Worm (Caenorhabditis elegans) whole organism, L2 larva: ENCODE results near the gene ubc-23.
A peak's percentile ranks its signal among the peaks of the same experiment; 100 is the strongest.

Experiments
- C34F6.9 ChIP-seq: fragments of 150-350 bp; optimal IDR thresholded peaks from 2 replicates; lab custom pipeline; 2014; ENCODE audit warnings: missing biosample characterization, missing genetic modification characterization
- F13H6.1 ChIP-seq: sonication (generic microtip); optimal IDR thresholded peaks from 2 replicates; lab custom pipeline; 2016; ENCODE audit warnings: missing genetic modification characterization, missing compliant biosample characterization
- R02D3.7 ChIP-seq: fragments of 150-350 bp; optimal IDR thresholded peaks from 2 replicates; lab custom pipeline; 2014; ENCODE audit warnings: missing biosample characterization, missing genetic modification characterization
- Y55F3AM.14 ChIP-seq: fragments of 200-800 bp; sonication (Bioruptor generic); optimal IDR thresholded peaks from 2 replicates; lab custom pipeline; 2018; ENCODE audit warnings: mild to moderate bottlenecking, missing genetic modification characterization, missing compliant biosample characterization
- ZK546.5 ChIP-seq: sonication (generic microtip); optimal IDR thresholded peaks from 2 replicates; lab custom pipeline; 2017; ENCODE audit warnings: missing biosample characterization, missing genetic modification characterization
- alr-1 ChIP-seq: fragments of 150-350 bp; optimal IDR thresholded peaks from 2 replicates; lab custom pipeline; 2014; ENCODE audit warnings: missing biosample characterization, missing genetic modification characterization
- ama-1 ChIP-seq: fragments of 150-350 bp; optimal IDR thresholded peaks from 2 replicates; lab custom pipeline; 2018; ENCODE audit warnings: inconsistent platforms
- ceh-82 ChIP-seq: fragments of 150-350 bp; optimal IDR thresholded peaks from 2 replicates; lab custom pipeline; 2014; ENCODE audit warnings: missing biosample characterization, missing genetic modification characterization
- crh-2 ChIP-seq: sonication (generic microtip); optimal IDR thresholded peaks from 2 replicates; lab custom pipeline; 2017; ENCODE audit warnings: missing biosample characterization, missing genetic modification characterization
- dmd-4 ChIP-seq: sonication (generic microtip); optimal IDR thresholded peaks from 2 replicates; lab custom pipeline; 2017; ENCODE audit warnings: missing biosample characterization, missing genetic modification characterization
- elt-1 ChIP-seq: fragments of 150-350 bp; optimal IDR thresholded peaks from 2 replicates; lab custom pipeline; 2014; ENCODE audit warnings: missing biosample characterization, missing genetic modification characterization
- elt-3 ChIP-seq: sonication (generic microtip); optimal IDR thresholded peaks from 2 replicates; lab custom pipeline; 2017; ENCODE audit warnings: missing biosample characterization, missing genetic modification characterization
- fos-1 ChIP-seq: fragments of 150-350 bp; optimal IDR thresholded peaks from 2 replicates; lab custom pipeline; 2014; ENCODE audit warnings: missing biosample characterization, missing genetic modification characterization
- gmeb-1 ChIP-seq: fragments of 150-350 bp; optimal IDR thresholded peaks from 2 replicates; lab custom pipeline; 2014; ENCODE audit warnings: missing biosample characterization, missing genetic modification characterization
- lin-11 ChIP-seq: fragments of 150-350 bp; sonication (generic microtip); optimal IDR thresholded peaks from 2 replicates; lab custom pipeline; 2014; ENCODE audit warnings: missing biosample characterization, missing genetic modification characterization, inconsistent platforms, mixed read lengths
- lin-13 ChIP-seq: fragments of 150-350 bp; optimal IDR thresholded peaks from 2 replicates; lab custom pipeline; 2014; ENCODE audit warnings: missing biosample characterization, missing genetic modification reagents, missing genetic modification characterization
- lin-39 ChIP-seq: fragments of 150-350 bp; optimal IDR thresholded peaks from 2 replicates; lab custom pipeline; 2014; ENCODE audit warnings: missing biosample characterization, missing genetic modification reagents, missing genetic modification characterization
- lsy-2 ChIP-seq, 2 experiments: fragments of 150-350 bp in 1 of 2; sonication (generic microtip) in 1 of 2; optimal IDR thresholded peaks; 2 replicates each; lab custom pipeline; 2014 to 2017; ENCODE audit warnings: missing biosample characterization in 2 of 2, missing genetic modification characterization in 2 of 2
- mab-5 ChIP-seq: fragments of 150-350 bp; optimal IDR thresholded peaks from 2 replicates; lab custom pipeline; 2014; ENCODE audit warnings: missing biosample characterization, missing genetic modification characterization
- mdl-1 ChIP-seq, 2 experiments: fragments of 150-350 bp in 1 of 2; sonication (generic microtip) in 1 of 2; optimal IDR thresholded peaks; 2 replicates each; lab custom pipeline; 2017; ENCODE audit warnings: missing biosample characterization in 2 of 2, missing genetic modification characterization in 2 of 2
- nhr-10 ChIP-seq: sonication (generic microtip); optimal IDR thresholded peaks from 2 replicates; lab custom pipeline; 2017; ENCODE audit warnings: missing biosample characterization, missing genetic modification characterization
- nhr-11 ChIP-seq: fragments of 150-350 bp; optimal IDR thresholded peaks from 2 replicates; lab custom pipeline; 2014; ENCODE audit warnings: missing biosample characterization, missing genetic modification characterization
- nhr-21 ChIP-seq: fragments of 150-350 bp; optimal IDR thresholded peaks from 2 replicates; lab custom pipeline; 2014; ENCODE audit warnings: missing biosample characterization, missing genetic modification characterization
- nhr-23 ChIP-seq: fragments of 150-350 bp; optimal IDR thresholded peaks from 2 replicates; lab custom pipeline; 2014; ENCODE audit warnings: missing biosample characterization, missing genetic modification reagents, missing genetic modification characterization
- nhr-237 ChIP-seq: fragments of 150-350 bp; optimal IDR thresholded peaks from 2 replicates; lab custom pipeline; 2014; ENCODE audit warnings: missing biosample characterization, missing genetic modification characterization
- nhr-77 ChIP-seq: fragments of 150-350 bp; optimal IDR thresholded peaks from 2 replicates; lab custom pipeline; 2014; ENCODE audit warnings: missing biosample characterization, missing genetic modification characterization
- sem-4 ChIP-seq: fragments of 150-350 bp; optimal IDR thresholded peaks from 2 replicates; lab custom pipeline; 2014; ENCODE audit warnings: missing biosample characterization, missing genetic modification reagents, missing genetic modification characterization
- sma-3 ChIP-seq: sonication (generic microtip); optimal IDR thresholded peaks from 2 replicates; lab custom pipeline; 2016; ENCODE audit warnings: missing genetic modification reagents, missing genetic modification characterization, missing compliant biosample characterization
- sma-9 ChIP-seq, 2 experiments: fragments of 150-350 bp in 1 of 2; sonication (generic microtip) in 1 of 2; optimal IDR thresholded peaks; 2 replicates each; lab custom pipeline; 2014 to 2016; ENCODE audit warnings: missing genetic modification characterization in 2 of 2, mild to moderate bottlenecking in 1 of 2, missing biosample characterization in 1 of 2, missing compliant biosample characterization in 1 of 2, missing genetic modification reagents in 1 of 2, moderate library complexity in 1 of 2
- snpc-4 ChIP-seq: fragments of 150-350 bp; optimal IDR thresholded peaks from 2 replicates; lab custom pipeline; 2014; ENCODE audit warnings: missing biosample characterization, missing genetic modification characterization
- unc-39 ChIP-seq: fragments of 150-350 bp; optimal IDR thresholded peaks from 2 replicates; lab custom pipeline; 2014; ENCODE audit warnings: missing biosample characterization, missing genetic modification characterization
- unc-55 ChIP-seq: fragments of 150-350 bp; sonication (generic microtip); optimal IDR thresholded peaks from 3 replicates; lab custom pipeline; 2014; ENCODE audit warnings: missing biosample characterization, missing genetic modification reagents, missing genetic modification characterization
- unc-62 ChIP-seq: fragments of 150-350 bp; optimal IDR thresholded peaks from 2 replicates; lab custom pipeline; 2014; ENCODE audit warnings: missing biosample characterization, missing genetic modification reagents, missing genetic modification characterization
- ztf-1 ChIP-seq: fragments of 200-800 bp; sonication (Bioruptor generic); conservative IDR thresholded peaks from 2 replicates; pipeline ENCODE4 v1.3.6; 2022; ENCODE audit warnings: missing genetic modification characterization, missing compliant biosample characterization
- ztf-11 ChIP-seq: sonication (generic microtip); optimal IDR thresholded peaks from 2 replicates; lab custom pipeline; 2017; ENCODE audit warnings: missing biosample characterization, missing genetic modification characterization

ubc-23 gene

DNA sequence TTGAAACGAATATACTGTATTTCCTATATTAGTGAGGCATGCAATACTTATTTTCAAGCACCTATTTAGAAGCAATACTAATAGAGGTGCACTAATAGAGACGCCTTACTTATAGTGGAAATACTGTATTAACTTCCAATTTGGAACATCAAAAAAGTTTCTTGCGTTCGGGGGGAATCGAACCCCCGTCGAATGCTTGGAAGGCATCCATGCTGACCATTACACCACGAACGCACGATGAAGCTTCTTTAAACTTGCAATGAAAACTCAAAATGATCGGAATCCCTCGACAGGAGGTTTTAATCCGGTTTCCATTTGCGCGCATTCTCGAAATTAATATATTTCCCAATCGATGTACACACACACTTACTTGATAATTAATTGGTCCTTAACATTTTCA lies 5.9 kb upstream of the ubc-23 start:
- TF ChIP-seq mdl-1 (tag; optimal IDR thresholded peaks at IDR 0.05; lab: Kevin White, UChicago) (no peak), elt-1 (no peak)

DNA sequence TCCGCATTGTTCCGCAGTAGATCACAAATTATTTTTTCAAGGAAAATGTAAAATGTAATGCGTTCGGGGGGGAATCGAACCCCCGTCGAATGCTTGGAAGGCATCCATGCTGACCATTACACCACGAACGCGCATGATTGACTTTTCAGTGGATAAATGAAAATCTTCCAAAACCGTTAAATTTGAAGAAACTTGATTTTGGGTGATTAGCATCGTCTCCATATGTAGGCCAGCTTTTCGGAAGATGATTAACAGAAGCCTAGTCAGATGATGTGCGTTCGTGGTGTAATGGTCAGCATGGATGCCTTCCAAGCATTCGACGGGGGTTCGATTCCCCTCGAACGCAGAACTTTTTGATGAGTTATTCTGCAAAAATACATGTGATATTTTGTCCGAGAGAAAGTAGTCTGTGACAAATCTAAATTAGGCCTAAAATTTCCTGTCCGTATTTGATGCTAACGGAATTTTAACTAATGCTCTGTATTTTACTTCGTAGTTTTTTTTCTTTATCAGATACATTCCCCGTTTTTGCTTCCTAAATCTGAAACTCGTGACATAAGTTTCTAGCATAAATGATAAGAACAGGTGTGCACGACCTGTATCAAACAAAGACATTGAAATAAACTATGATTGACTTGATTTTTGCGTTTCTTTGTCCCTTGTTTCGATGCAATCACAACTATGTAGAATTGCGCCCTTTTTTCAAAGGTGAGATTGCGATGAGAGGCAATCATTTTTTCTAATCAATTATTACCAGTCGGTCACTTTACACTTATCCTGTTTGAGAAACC lies 2.6 kb downstream of the ubc-23 start, which contains the start of gene C28G1.10:
TSS of gene C28G1.10 (plus strand) at position 676 of the 791 bp plus-strand sequence.
- no peak for TF ChIP-seq mab-5 (tag; lab: Kevin White, UChicago)
- TF ChIP-seq elt-1 = no peak
- TF ChIP-seq ztf-1 (GFP tag; lab: Robert Waterston, UW) = no peak
- no peak for TF ChIP-seq nhr-10
- no peak for TF ChIP-seq dmd-4 (tag; lab: Kevin White, UChicago)
- TF ChIP-seq nhr-21 (tag; lab: Kevin White, UChicago) = peak; percentile 37
- no peak for TF ChIP-seq unc-39
- no peak for TF ChIP-seq ama-1
- TF ChIP-seq nhr-77 (tag; lab: Kevin White, UChicago) = no peak
- no peak for TF ChIP-seq sem-4 (tag; lab: Kevin White, UChicago)
- TF ChIP-seq lsy-2 (tag; optimal IDR thresholded peaks at IDR 0.05; lab: Kevin White, UChicago) = no peak
- TF ChIP-seq ztf-11 = no peak
- TF ChIP-seq alr-1 (tag; lab: Kevin White, UChicago) = no peak
- TF ChIP-seq R02D3.7 (tag; lab: Kevin White, UChicago) = no peak
- TF ChIP-seq nhr-23 (tag; lab: Kevin White, UChicago) = no peak
- peak; percentile 42 for TF ChIP-seq fos-1 (tag; lab: Kevin White, UChicago)
- no peak for TF ChIP-seq lin-11 (tag; lab: Kevin White, UChicago)
- no peak for TF ChIP-seq nhr-237 (tag; lab: Kevin White, UChicago)
- TF ChIP-seq crh-2 (tag; lab: Kevin White, UChicago) = peak; percentile 23
- no peak for TF ChIP-seq mdl-1 (tag; optimal IDR thresholded peaks at IDR 0.05; lab: Kevin White, UChicago)
- no peak for TF ChIP-seq sma-3 (GFP tag; lab: Kevin White, UChicago)
- TF ChIP-seq lin-13 (GFP tag; lab: Kevin White, UChicago) = no peak
- no peak for TF ChIP-seq F13H6.1 (tag; lab: Kevin White, UChicago)
- peak; percentile 21 for TF ChIP-seq gmeb-1 (tag; lab: Kevin White, UChicago)
- TF ChIP-seq elt-3 (tag; lab: Kevin White, UChicago) = no peak
- no peak for TF ChIP-seq unc-62 (GFP tag; lab: Kevin White, UChicago)
- no peak for TF ChIP-seq C34F6.9
- no peak for TF ChIP-seq lin-39 (tag; lab: Kevin White, UChicago)
- TF ChIP-seq, all 48 proteins: peak for 4

DNA sequence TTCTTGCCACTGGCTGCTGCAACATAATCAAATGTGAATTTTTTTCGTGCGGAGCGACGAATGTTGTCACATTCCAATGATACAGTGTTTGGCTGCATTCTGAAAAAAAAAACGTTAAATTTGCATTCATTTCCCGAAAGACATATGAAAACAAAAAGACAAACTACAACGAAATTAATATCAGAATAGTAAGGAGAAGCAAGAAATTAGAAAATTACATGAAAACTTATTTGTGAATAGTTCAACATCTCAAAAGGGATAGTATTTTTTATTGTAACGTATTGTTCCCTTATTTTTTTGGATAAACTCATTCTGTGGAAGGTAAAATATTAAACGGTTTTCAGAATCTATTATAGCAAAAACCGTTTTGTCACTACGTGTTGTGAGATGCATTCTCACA lies 9.4 kb downstream of the ubc-23 start, which contains the start of gene sprp-4:
TSS of gene sprp-4 (minus strand) at position 101 of the 400 bp plus-strand sequence.
- TF ChIP-seq nhr-21 (tag; lab: Kevin White, UChicago) = no peak
- no peak for TF ChIP-seq snpc-4 (tag; lab: Kevin White, UChicago)
- TF ChIP-seq nhr-10 = no peak
- no peak for TF ChIP-seq sma-9 (GFP tag; optimal IDR thresholded peaks at IDR 0.05; lab: Kevin White, UChicago)
- no peak for TF ChIP-seq sma-9 (tag; optimal IDR thresholded peaks at IDR 0.05; lab: Kevin White, UChicago)
- no peak for TF ChIP-seq nhr-237 (tag; lab: Kevin White, UChicago)
- TF ChIP-seq lin-11 (tag; lab: Kevin White, UChicago) = no peak
- TF ChIP-seq Y55F3AM.14 (GFP tag; lab: Kevin White, UChicago) = no peak
- TF ChIP-seq crh-2 (tag; lab: Kevin White, UChicago) = no peak
- TF ChIP-seq ztf-1 (GFP tag; lab: Robert Waterston, UW) = no peak
- TF ChIP-seq lin-39 (tag; lab: Kevin White, UChicago) = no peak
- no peak for TF ChIP-seq dmd-4 (tag; lab: Kevin White, UChicago)
- no peak for TF ChIP-seq F13H6.1 (tag; lab: Kevin White, UChicago)
- TF ChIP-seq unc-62 (GFP tag; lab: Kevin White, UChicago) = no peak
- TF ChIP-seq nhr-23 (tag; lab: Kevin White, UChicago) = no peak
- TF ChIP-seq ceh-82 (tag; lab: Kevin White, UChicago) = no peak

DNA sequence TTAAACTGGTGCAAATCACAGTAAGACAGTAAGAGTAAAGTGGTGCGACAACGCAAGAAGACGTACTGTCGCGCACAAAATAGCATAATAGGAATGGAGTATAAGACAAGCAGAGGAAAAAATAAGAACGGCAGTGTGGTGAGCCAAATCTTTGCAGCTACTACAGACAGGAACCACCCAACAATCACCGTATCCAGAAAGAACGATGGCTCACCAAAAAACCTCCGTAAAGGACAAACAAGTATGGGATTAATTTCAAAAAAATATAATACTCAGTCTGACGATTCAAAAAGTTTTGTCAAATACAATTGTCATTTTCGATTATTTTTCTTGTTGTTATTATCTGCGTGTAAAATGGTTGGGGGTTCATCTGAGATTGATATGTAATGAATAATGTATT lies 10.3 kb downstream of the ubc-23 start:
- TF ChIP-seq nhr-11 (tag; lab: Kevin White, UChicago) (no peak), unc-55 (GFP tag; lab: Kevin White, UChicago) (no peak), lin-39 (tag; lab: Kevin White, UChicago) (no peak), ceh-82 (tag; lab: Kevin White, UChicago) (no peak), ZK546.5 (tag; lab: Kevin White, UChicago) (no peak), nhr-77 (tag; lab: Kevin White, UChicago) (no peak), alr-1 (tag; lab: Kevin White, UChicago) (no peak), elt-3 (tag; lab: Kevin White, UChicago) (no peak), R02D3.7 (tag; lab: Kevin White, UChicago) (no peak), sem-4 (tag; lab: Kevin White, UChicago) (no peak), sma-3 (GFP tag; lab: Kevin White, UChicago) (no peak), gmeb-1 (tag; lab: Kevin White, UChicago) (no peak)
